Worm (Caenorhabditis elegans) whole organism, L3 larva: ENCODE results near the gene cyp-13A7.

ENCODE experiments used
- ZK546.5 ChIP-seq: sonication (generic microtip); optimal IDR thresholded peaks from 2 replicates; lab custom pipeline; 2017; ENCODE audit warnings: missing biosample characterization, missing genetic modification characterization
- aly-2 ChIP-seq: fragments of 150-350 bp; optimal IDR thresholded peaks from 2 replicates; lab custom pipeline; 2014; ENCODE audit warnings: missing biosample characterization, missing genetic modification characterization
- ama-1 ChIP-seq: fragments of 150-350 bp; optimal IDR thresholded peaks from 2 replicates; lab custom pipeline; 2018
- ceh-28 ChIP-seq: fragments of 150-350 bp; optimal IDR thresholded peaks from 2 replicates; lab custom pipeline; 2014; ENCODE audit warnings: missing biosample characterization, missing genetic modification reagents, missing genetic modification characterization
- ceh-82 ChIP-seq: fragments of 150-350 bp; optimal IDR thresholded peaks from 2 replicates; lab custom pipeline; 2014; ENCODE audit warnings: missing biosample characterization, missing genetic modification characterization
- daf-12 ChIP-seq: fragments of 150-350 bp; optimal IDR thresholded peaks from 2 replicates; lab custom pipeline; 2014; ENCODE audit warnings: missing biosample characterization, missing genetic modification reagents, missing genetic modification characterization
- egl-27 ChIP-seq: sonication (generic microtip); optimal IDR thresholded peaks from 4 replicates; lab custom pipeline; 2017; ENCODE audit warnings: missing biosample characterization, missing genetic modification reagents, missing genetic modification characterization
- elt-2 ChIP-seq: sonication (generic microtip); optimal IDR thresholded peaks from 2 replicates; lab custom pipeline; 2016; ENCODE audit warnings: missing genetic modification reagents, mild to moderate bottlenecking, missing genetic modification characterization, missing compliant biosample characterization
- elt-3 ChIP-seq, 3 experiments: fragments of 150-350 bp in 1 of 3; sonication (generic microtip) in 2 of 3; optimal IDR thresholded peaks; 2 replicates in 2 of 3; 4 replicates in 1 of 3; lab custom pipeline; 2014 to 2017; ENCODE audit warnings: missing biosample characterization in 3 of 3, missing genetic modification characterization in 3 of 3
- eor-1 ChIP-seq, 2 experiments: fragments of 150-350 bp; optimal IDR thresholded peaks; 2 replicates each; lab custom pipeline; 2014 to 2018; ENCODE audit warnings: missing biosample characterization in 2 of 2, missing genetic modification characterization in 2 of 2
- fkh-10 ChIP-seq: sonication (generic microtip); optimal IDR thresholded peaks from 2 replicates; lab custom pipeline; 2017; ENCODE audit warnings: missing biosample characterization, missing genetic modification reagents, missing genetic modification characterization
- fos-1 ChIP-seq: fragments of 150-350 bp; optimal IDR thresholded peaks from 2 replicates; lab custom pipeline; 2014; ENCODE audit warnings: missing biosample characterization, missing genetic modification characterization
- hmg-11 ChIP-seq: sonication (generic microtip); optimal IDR thresholded peaks from 2 replicates; lab custom pipeline; 2016; ENCODE audit warnings: missing genetic modification characterization, missing compliant biosample characterization
- lin-39 ChIP-seq: fragments of 150-350 bp; optimal IDR thresholded peaks from 2 replicates; lab custom pipeline; 2018; ENCODE audit warnings: missing biosample characterization, missing genetic modification reagents, missing genetic modification characterization
- lsy-12 ChIP-seq: sonication (generic microtip); optimal IDR thresholded peaks from 2 replicates; lab custom pipeline; 2016; ENCODE audit warnings: mild to moderate bottlenecking, missing genetic modification characterization, missing compliant biosample characterization
- mml-1 ChIP-seq: fragments of 150-350 bp; sonication (generic microtip); optimal IDR thresholded peaks from 3 replicates; lab custom pipeline; 2014; ENCODE audit warnings: missing biosample characterization, missing genetic modification characterization
- nfya-1 ChIP-seq: sonication (generic microtip); optimal IDR thresholded peaks from 2 replicates; lab custom pipeline; 2017; ENCODE audit warnings: missing genetic modification characterization, mild to moderate bottlenecking, missing compliant biosample characterization, antibody characterized with exemption, moderate library complexity; ENCODE audit not compliant: insufficient read depth
- nhr-11 ChIP-seq: fragments of 150-350 bp; optimal IDR thresholded peaks from 2 replicates; lab custom pipeline; 2014; ENCODE audit warnings: missing biosample characterization, missing genetic modification characterization
- nhr-12 ChIP-seq: fragments of 150-350 bp; optimal IDR thresholded peaks from 2 replicates; lab custom pipeline; 2014; ENCODE audit warnings: missing biosample characterization, missing genetic modification characterization
- nhr-23 ChIP-seq: fragments of 150-350 bp; optimal IDR thresholded peaks from 2 replicates; lab custom pipeline; 2014; ENCODE audit warnings: missing biosample characterization, missing genetic modification reagents, missing genetic modification characterization
- nhr-237 ChIP-seq: fragments of 150-350 bp; optimal IDR thresholded peaks from 2 replicates; lab custom pipeline; 2014; ENCODE audit warnings: missing biosample characterization, missing genetic modification characterization
- nhr-25 ChIP-seq: sonication (generic microtip); optimal IDR thresholded peaks from 2 replicates; lab custom pipeline; 2017; ENCODE audit warnings: missing biosample characterization, missing genetic modification characterization
- nhr-67 ChIP-seq: fragments of 150-350 bp; optimal IDR thresholded peaks from 2 replicates; lab custom pipeline; 2014; ENCODE audit warnings: missing biosample characterization, missing genetic modification characterization
- nhr-76 ChIP-seq: fragments of 150-350 bp; sonication (generic microtip); optimal IDR thresholded peaks from 5 replicates; lab custom pipeline; 2014; ENCODE audit warnings: missing biosample characterization, missing genetic modification characterization
- pqm-1 ChIP-seq: fragments of 150-350 bp; optimal IDR thresholded peaks from 2 replicates; lab custom pipeline; 2017; ENCODE audit warnings: missing biosample characterization, missing genetic modification characterization, inconsistent platforms
- sea-2 ChIP-seq: fragments of 150-350 bp; sonication (generic microtip); optimal IDR thresholded peaks from 4 replicates; lab custom pipeline; 2014; ENCODE audit warnings: missing biosample characterization, missing genetic modification reagents, missing genetic modification characterization
- snpc-4 ChIP-seq: fragments of 150-350 bp; optimal IDR thresholded peaks from 2 replicates; lab custom pipeline; 2014; ENCODE audit warnings: missing biosample characterization, missing genetic modification characterization
- unc-39 ChIP-seq: sonication (generic microtip); optimal IDR thresholded peaks from 4 replicates; lab custom pipeline; 2017; ENCODE audit warnings: missing biosample characterization, missing genetic modification characterization
- unc-62 ChIP-seq: fragments of 150-350 bp; sonication (generic microtip); optimal IDR thresholded peaks from 4 replicates; lab custom pipeline; 2014; ENCODE audit warnings: missing biosample characterization, missing genetic modification reagents, missing genetic modification characterization
- zag-1 ChIP-seq: fragments of 150-350 bp; optimal IDR thresholded peaks from 2 replicates; lab custom pipeline; 2014; ENCODE audit warnings: missing biosample characterization, missing genetic modification characterization
- ztf-11 ChIP-seq: fragments of 150-350 bp; optimal IDR thresholded peaks from 2 replicates; lab custom pipeline; 2014; ENCODE audit warnings: missing biosample characterization, missing genetic modification characterization

cyp-13A7 gene

DNA sequence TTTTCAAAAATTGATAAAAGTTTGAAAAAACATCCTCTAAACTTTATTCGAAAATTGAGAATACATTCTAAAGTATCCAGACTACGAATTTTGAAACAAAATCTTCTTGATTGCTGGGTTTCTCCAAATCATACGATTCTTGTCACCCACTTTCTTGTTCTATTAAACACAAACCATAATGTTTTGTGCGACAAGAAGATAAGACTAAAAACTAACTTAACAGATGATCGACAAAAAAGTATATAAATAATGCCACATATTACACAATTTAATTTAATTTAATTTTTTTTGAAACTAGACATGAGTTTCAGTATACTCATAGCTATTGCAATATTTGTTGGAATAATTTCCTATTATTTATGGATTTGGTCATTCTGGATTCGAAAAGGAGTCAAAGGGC is at the start of gene cyp-13A7:
Gene cyp-13A7, plus strand, starts transcription at position 301 of the 400 bp plus-strand sequence.
- TF ChIP-seq snpc-4 (tag; lab: Kevin White, UChicago) (no peak), fkh-10 (GFP tag; lab: Kevin White, UChicago) (no peak), pqm-1 (tag; lab: Kevin White, UChicago) (no peak), ZK546.5 (no peak), nhr-12 (no peak), lsy-12 (tag; lab: Kevin White, UChicago) (no peak)

- TF ChIP-seq nhr-23 (tag; lab: Kevin White, UChicago) (no peak), ama-1 (lab: Kevin White, UChicago) (no peak), zag-1 (tag; lab: Kevin White, UChicago) (no peak), nhr-25 (tag; lab: Kevin White, UChicago) (no peak), ceh-28 (tag; lab: Kevin White, UChicago) (no peak), ztf-11 (tag; lab: Kevin White, UChicago) (no peak), nhr-237 (no peak), aly-2 (no peak), fkh-10 (GFP tag; lab: Kevin White, UChicago) (no peak), ceh-82 (no peak), nhr-67 (no peak), nhr-12 (no peak), hmg-11 (tag; lab: Kevin White, UChicago) (no peak), snpc-4 (tag; lab: Kevin White, UChicago) (no peak), nhr-76 (tag; lab: Kevin White, UChicago) (no peak), elt-3 (tag; optimal IDR thresholded peaks at IDR 0.05; lab: Kevin White, UChicago) (no peak), unc-39 (tag; lab: Kevin White, UChicago) (no peak), egl-27 (tag; lab: Kevin White, UChicago) (no peak)
These were observed 49.7 kb upstream of the cyp-13A7 start, which contains the start of gene ZK1321.1 for ce11 chrII:9753730-9754129. Gene ZK1321.1, plus strand, starts transcription at chrII:9754030.

DNA sequence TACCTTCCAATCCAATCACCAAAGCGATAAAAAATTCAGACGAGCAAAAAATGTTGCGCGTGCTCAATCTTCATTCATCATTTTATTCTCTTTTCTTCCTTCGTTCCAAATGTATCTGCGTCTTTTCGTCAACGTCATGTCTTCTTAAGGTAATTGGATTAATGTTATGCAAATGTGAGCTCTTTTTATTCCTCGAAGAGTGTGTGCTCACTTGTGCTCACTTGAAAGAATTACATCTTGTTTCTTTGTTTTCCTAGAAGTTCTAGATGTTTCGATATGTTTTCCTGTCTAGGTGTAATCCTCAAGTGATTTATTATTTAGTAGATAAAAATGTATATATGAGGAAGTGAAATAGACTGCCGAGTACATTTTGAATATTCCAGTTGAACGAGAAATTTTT is 48.0 kb upstream of the cyp-13A7 start:
- TF ChIP-seq daf-12 (tag; lab: Kevin White, UChicago): no peak
- TF ChIP-seq fkh-10 (GFP tag; lab: Kevin White, UChicago): peak; percentile 45

DNA sequence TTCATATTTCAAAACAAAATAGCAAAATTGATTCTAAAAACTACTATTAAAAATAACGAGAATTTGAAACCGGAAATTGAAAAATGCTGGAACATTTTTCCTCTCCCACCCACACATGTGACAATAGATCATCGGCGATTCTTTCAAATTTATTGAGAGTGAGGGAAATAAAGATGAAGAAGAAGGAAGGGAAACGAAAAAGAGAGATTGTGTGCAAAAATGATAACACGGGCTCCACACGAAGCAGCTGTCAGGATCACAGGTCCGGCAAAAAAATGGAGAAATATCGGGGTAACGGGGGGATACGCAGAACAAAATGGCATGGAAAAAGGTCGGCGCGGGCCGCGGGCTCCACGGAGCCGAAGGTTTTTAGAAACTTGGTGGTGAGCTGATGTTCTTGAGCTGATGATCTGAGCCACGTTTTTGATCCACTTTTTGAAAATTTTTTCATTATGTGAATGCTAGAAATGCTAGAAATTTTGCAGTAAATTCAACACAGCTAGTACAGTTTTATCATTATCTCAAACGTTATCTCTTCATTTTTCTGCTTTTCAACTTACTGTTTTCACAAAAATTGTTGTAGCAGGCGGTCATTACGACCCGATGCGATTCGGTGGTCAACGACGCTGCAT is 45.7 kb upstream of the cyp-13A7 start, which contains the start of gene shk-1:
Gene shk-1, plus strand, starts transcription at position 582 of the 632 bp plus-strand sequence.
- no peak for TF ChIP-seq nhr-25 (tag; lab: Kevin White, UChicago)
- TF ChIP-seq unc-62: no peak
- peak; percentile 31 for TF ChIP-seq nfya-1 (tag; lab: Kevin White, UChicago)
- TF ChIP-seq nhr-11 (tag; lab: Kevin White, UChicago): peak; percentile 40

ce11 chrII:9759382-9759781 is 44.0 kb upstream of the cyp-13A7 start:
- TF ChIP-seq nhr-12: no peak
- no peak for TF ChIP-seq ztf-11 (tag; lab: Kevin White, UChicago)
- peak; percentile 60 for TF ChIP-seq nhr-11 (tag; lab: Kevin White, UChicago)
- TF ChIP-seq aly-2: no peak
- no peak for TF ChIP-seq lin-39 (tag; lab: Kevin White, UChicago)
- peak; percentile 26 for TF ChIP-seq nfya-1 (tag; lab: Kevin White, UChicago)
- no peak for TF ChIP-seq nhr-237

- TF ChIP-seq nhr-76 (tag; lab: Kevin White, UChicago): no peak
- no peak for TF ChIP-seq nhr-67
- TF ChIP-seq ama-1 (lab: Kevin White, UChicago): no peak
- TF ChIP-seq mml-1 (tag; lab: Kevin White, UChicago): no peak
- no peak for TF ChIP-seq nhr-23 (tag; lab: Kevin White, UChicago)
- TF ChIP-seq sea-2 (GFP tag; lab: Kevin White, UChicago): no peak
- TF ChIP-seq aly-2: no peak
- TF ChIP-seq snpc-4 (tag; lab: Kevin White, UChicago): no peak
- no peak for TF ChIP-seq elt-2 (tag; lab: Kevin White, UChicago)
- no peak for TF ChIP-seq lin-39 (tag; lab: Kevin White, UChicago)
- TF ChIP-seq fos-1: no peak
- no peak for TF ChIP-seq unc-62
- no peak for TF ChIP-seq eor-1 (tag; optimal IDR thresholded peaks at IDR 0.05; lab: Kevin White, UChicago)
These were observed 38.7 kb upstream of the cyp-13A7 start for ce11 chrII:9764696-9765095.
